Worm (Caenorhabditis elegans) whole organism, L2 larva: ENCODE results near the gene ift-81.

Source experiments
- egl-27 ChIP-seq: sonication (generic microtip); optimal IDR thresholded peaks from 3 replicates; lab custom pipeline; 2017; ENCODE audit warnings: missing biosample characterization, missing genetic modification reagents, missing genetic modification characterization
- mab-5 ChIP-seq: fragments of 150-350 bp; optimal IDR thresholded peaks from 2 replicates; lab custom pipeline; 2014; ENCODE audit warnings: missing biosample characterization, missing genetic modification characterization
- nhr-11 ChIP-seq: fragments of 150-350 bp; optimal IDR thresholded peaks from 2 replicates; lab custom pipeline; 2014; ENCODE audit warnings: missing biosample characterization, missing genetic modification characterization
- nhr-25 ChIP-seq: fragments of 150-350 bp; sonication (generic microtip); optimal IDR thresholded peaks from 3 replicates; lab custom pipeline; 2014; ENCODE audit warnings: missing biosample characterization, missing genetic modification characterization

- no peak for TF ChIP-seq nhr-25
- TF ChIP-seq egl-27 (tag; lab: Kevin White, UChicago) = no peak
- TF ChIP-seq mab-5 (tag; lab: Kevin White, UChicago) = no peak
- no peak for TF ChIP-seq nhr-11 (tag; lab: Kevin White, UChicago)
Measured at ce11 chrX:5260389-5260788, 38.0 kb upstream of the ift-81 start.
